Fruit fly (Drosophila melanogaster): ENCODE measurements around the gene CG6138.

CG6138 gene

dm6 chr2L:10543048-10543752 lies 23.9 kb upstream of the CG6138 start (continued):
- TF ChIP-seq CG30403 (GFP tag; optimal IDR thresholded peaks at IDR 0.05) (peak; percentile 53), CG6791 (GFP tag; IDR thresholded peaks at IDR 0.05; ENCODE audit: partially characterized antibody) (no peak), Blimp-1 (GFP tag; optimal IDR thresholded peaks at IDR 0.05) (peak; percentile 82), Bteb2 (GFP tag; optimal IDR thresholded peaks at IDR 0.05) (no peak), Sox100B (GFP tag; optimal IDR thresholded peaks at IDR 0.05) (peak; percentile 50), hb (GFP tag; IDR thresholded peaks at IDR 0.05; ENCODE audit: partially characterized antibody) (no peak), Hr51 (GFP tag; optimal IDR thresholded peaks at IDR 0.05) (peak in 1 of 2 experiments; percentile 46), nerfin-2 (GFP tag; IDR thresholded peaks at IDR 0.05; ENCODE audit: partially characterized antibody) (no peak), CG7271 (tag; optimal IDR thresholded peaks at IDR 0.05) (no peak), CG17612 (GFP tag; IDR thresholded peaks at IDR 0.05) (no peak), caup (GFP tag; optimal IDR thresholded peaks at IDR 0.05; ENCODE audit: severe bottlenecking) (no peak), wek (GFP tag; optimal IDR thresholded peaks at IDR 0.05) (no peak), Fer3 (tag; optimal IDR thresholded peaks at IDR 0.05) (no peak), sens-2 (GFP tag; IDR thresholded peaks at IDR 0.05) (no peak), CG7987 (GFP tag; optimal IDR thresholded peaks at IDR 0.05) (no peak), Rfx (GFP tag; IDR thresholded peaks at IDR 0.05) (no peak), Dbx (GFP tag; IDR thresholded peaks at IDR 0.05) (no peak), dati (GFP tag; IDR thresholded peaks at IDR 0.05) (no peak), ase (GFP tag; IDR thresholded peaks at IDR 0.05) (no peak), CG4854 (GFP tag; optimal IDR thresholded peaks at IDR 0.05) (no peak), CG9817 (tag; optimal IDR thresholded peaks at IDR 0.05) (no peak), ssp (GFP tag; IDR thresholded peaks at IDR 0.05) (peak; percentile 17; the same call in 1 of the 2 replicates), Doc3 (GFP tag; IDR thresholded peaks at IDR 0.05; ENCODE audit: partially characterized antibody) (no peak), CG32767 (GFP tag; IDR thresholded peaks at IDR 0.05) (no peak), esg (GFP tag; conservative IDR thresholded peaks at IDR 0.05) (peak; percentile 32; the same call in 1 of the 2 replicates), Dip2 (GFP tag; IDR thresholded peaks at IDR 0.05) (no peak), CG5953 (GFP tag; IDR thresholded peaks at IDR 0.05) (no peak), CG12942 (GFP tag; optimal IDR thresholded peaks at IDR 0.05) (no peak), hkb (optimal IDR thresholded peaks at IDR 0.05) (no peak), hkb (GFP tag; IDR thresholded peaks at IDR 0.05) (no peak; the same call in 1 of the 2 replicates), bsh (GFP tag; optimal IDR thresholded peaks at IDR 0.05) (peak in 1 of 2 experiments; percentile 89), crc (GFP tag; optimal IDR thresholded peaks at IDR 0.05) (no peak), grn (GFP tag; optimal IDR thresholded peaks at IDR 0.05) (peak; percentile 91), CTCF (GFP tag; optimal IDR thresholded peaks at IDR 0.05) (no peak), Side (GFP tag; optimal IDR thresholded peaks at IDR 0.05) (no peak), lab (GFP tag; optimal IDR thresholded peaks at IDR 0.05) (no peak), chinmo (GFP tag; IDR thresholded peaks at IDR 0.05; ENCODE audit: partially characterized antibody) (no peak), prd (optimal IDR thresholded peaks at IDR 0.05) (no peak), prd (GFP tag; IDR thresholded peaks at IDR 0.05) (no peak; the same call in 2 of the 3 replicates), fd102C (GFP tag; optimal IDR thresholded peaks at IDR 0.05) (no peak), CG1647 (GFP tag; optimal IDR thresholded peaks at IDR 0.05) (no peak), sc (optimal IDR thresholded peaks at IDR 0.05) (no peak), sc (GFP tag; optimal IDR thresholded peaks at IDR 0.05) (peak; percentile 18), chif (GFP tag; optimal IDR thresholded peaks at IDR 0.05) (peak in 1 of 2 experiments; percentile 12), bcd (GFP tag; optimal IDR thresholded peaks at IDR 0.05) (peak; percentile 33), zfh1 (GFP tag; IDR thresholded peaks at IDR 0.05) (0 out of 3 replicates have a peak, but pooled peaks have one; percentile 28), Hmr (GFP tag; optimal IDR thresholded peaks at IDR 0.05) (no peak), dmrt99B (tag; optimal IDR thresholded peaks at IDR 0.05) (peak; percentile 50), Dek (tag; optimal IDR thresholded peaks at IDR 0.05) (peak; percentile 25), CoRest (tag; optimal IDR thresholded peaks at IDR 0.05) (peak; percentile 56)

All from whole organism, embryonic.